Worm (Caenorhabditis elegans) whole organism, midembryonic: ENCODE data around the gene T13F2.6.

Experiments used
- flt-1 ChIP-seq: fragments of 200-800 bp; sonication (Bioruptor generic); IDR thresholded peaks from 2 replicates; pipeline ENCODE4 v1.3.6; 2022; ENCODE audit warnings: missing genetic modification characterization, missing compliant biosample characterization
- tab-1 ChIP-seq: fragments of 200-800 bp; sonication (Bioruptor generic); IDR thresholded peaks from 2 replicates; pipeline ENCODE4 v1.3.6; 2022; ENCODE audit warnings: missing genetic modification characterization, missing compliant biosample characterization

- TF ChIP-seq flt-1 (GFP tag; lab: Robert Waterston, UW) = no peak
- TF ChIP-seq tab-1 (GFP tag; lab: Robert Waterston, UW) = no peak
These were observed 32.5 kb downstream of the T13F2.6 start, which contains the start of gene dct-15 for ce11 chrIV:9810633-9811032.
